Fruit fly (Drosophila melanogaster) whole organism, adult: Measurements from ENCODE around the gene CG15465.

Experiments
- CG11617 ChIP-seq: fragments of 200-800 bp; sonication (Bioruptor generic); optimal IDR thresholded peaks from 2 replicates; lab custom pipeline; 2017; ENCODE audit warnings: mild to moderate bottlenecking, missing biosample characterization, missing genetic modification reagents, missing genetic modification characterization
- CG12768 ChIP-seq: fragments of 200-800 bp; sonication (Bioruptor generic); optimal IDR thresholded peaks from 2 replicates; lab custom pipeline; 2017; ENCODE audit warnings: missing biosample characterization, missing genetic modification characterization, mild to moderate bottlenecking, moderate library complexity, missing genetic modification reagents
- CG14711 ChIP-seq: fragments of 200-800 bp; sonication (Bioruptor generic); optimal IDR thresholded peaks from 2 replicates; lab custom pipeline; 2018; ENCODE audit warnings: missing biosample characterization, mild to moderate bottlenecking, missing genetic modification characterization, moderate library complexity
- CG1620 ChIP-seq: fragments of 200-800 bp; sonication (Bioruptor generic); optimal IDR thresholded peaks from 2 replicates; lab custom pipeline; 2016; ENCODE audit warnings: missing biosample characterization, missing genetic modification characterization
- CG33017 ChIP-seq: fragments of 200-800 bp; sonication (Bioruptor generic); optimal IDR thresholded peaks from 2 replicates; lab custom pipeline; 2018; ENCODE audit warnings: missing biosample characterization, mild to moderate bottlenecking, missing genetic modification characterization, moderate library complexity
- CG5204 ChIP-seq: fragments of 200-800 bp; sonication (Bioruptor generic); optimal IDR thresholded peaks from 2 replicates; lab custom pipeline; 2016; ENCODE audit warnings: missing biosample characterization, missing genetic modification characterization
- CG7045 ChIP-seq: fragments of 200-800 bp; sonication (Bioruptor generic); optimal IDR thresholded peaks from 2 replicates; lab custom pipeline; 2017; ENCODE audit warnings: missing biosample characterization, mild to moderate bottlenecking, missing genetic modification characterization
- CG7101 ChIP-seq: fragments of 200-800 bp; sonication (Bioruptor generic); optimal IDR thresholded peaks from 2 replicates; lab custom pipeline; 2018; ENCODE audit warnings: missing biosample characterization, mild to moderate bottlenecking, missing genetic modification characterization, moderate library complexity
- Clk ChIP-seq: fragments of 200-800 bp; sonication (Bioruptor generic); optimal IDR thresholded peaks from 2 replicates; lab custom pipeline; 2017; ENCODE audit warnings: missing biosample characterization, missing genetic modification characterization
- Crg-1 ChIP-seq: fragments of 200-800 bp; sonication (Bioruptor generic); optimal IDR thresholded peaks from 2 replicates; lab custom pipeline; 2016; ENCODE audit warnings: missing biosample characterization, missing genetic modification characterization
- Hr96 ChIP-seq: fragments of 200-800 bp; sonication (Bioruptor generic); optimal IDR thresholded peaks from 2 replicates; lab custom pipeline; 2016; ENCODE audit warnings: missing biosample characterization, missing genetic modification characterization
- Mnt ChIP-seq: fragments of 200-800 bp; sonication (Bioruptor generic); optimal IDR thresholded peaks from 2 replicates; lab custom pipeline; 2016; ENCODE audit warnings: missing biosample characterization, mild to moderate bottlenecking, missing genetic modification characterization
- bab1 ChIP-seq: fragments of 200-800 bp; sonication (Bioruptor generic); optimal IDR thresholded peaks from 3 replicates; lab custom pipeline; 2019; ENCODE audit warnings: missing biosample characterization, mild to moderate bottlenecking, missing genetic modification characterization, moderate library complexity
- cic ChIP-seq: fragments of 200-800 bp; sonication (Bioruptor generic); optimal IDR thresholded peaks from 2 replicates; lab custom pipeline; 2017; ENCODE audit warnings: missing biosample characterization, mild to moderate bottlenecking, missing genetic modification characterization, moderate library complexity
- cnc ChIP-seq, 2 experiments: fragments of >200 bp; optimal IDR thresholded peaks; 2 replicates each; lab custom pipeline; 2017
- kay ChIP-seq: fragments of 200-800 bp; sonication (Bioruptor generic); peaks from one replicate; lab custom pipeline; 2016; ENCODE audit warnings: missing biosample characterization, missing genetic modification characterization, borderline replicate concordance
- ovo ChIP-seq: fragments of 200-800 bp; sonication (Bioruptor generic); optimal IDR thresholded peaks from 2 replicates; lab custom pipeline; 2016; ENCODE audit warnings: missing biosample characterization, missing genetic modification characterization
- pad ChIP-seq: fragments of 200-800 bp; sonication (Bioruptor generic); optimal IDR thresholded peaks from 3 replicates; lab custom pipeline; 2017; ENCODE audit warnings: missing biosample characterization, missing genetic modification characterization, mild to moderate bottlenecking, moderate library complexity, missing genetic modification reagents
- tj ChIP-seq: fragments of 200-800 bp; sonication (Bioruptor generic); optimal IDR thresholded peaks from 3 replicates; lab custom pipeline; 2017; ENCODE audit warnings: missing biosample characterization, mild to moderate bottlenecking, missing genetic modification characterization, moderate library complexity
- toe ChIP-seq: fragments of 200-800 bp; sonication (Bioruptor generic); optimal IDR thresholded peaks from 2 replicates; lab custom pipeline; 2016; ENCODE audit warnings: missing biosample characterization, missing genetic modification characterization

The CG15465 gene

dm6 chrX:5189312-5189711 is 103.8 kb downstream of the CG15465 start:
- TF ChIP-seq Mnt (GFP tag; lab: Kevin White, UChicago) (no peak), Clk (GFP tag; lab: Kevin White, UChicago) (no peak), CG5204 (GFP tag; lab: Kevin White, UChicago) (no peak), CG14711 (tag; lab: Kevin White, UChicago) (no peak), cnc (optimal IDR thresholded peaks at IDR 0.05; lab: Kevin White, UChicago) (no peak), cic (GFP tag; lab: Kevin White, UChicago) (no peak), CG11617 (GFP tag; lab: Kevin White, UChicago) (no peak), Crg-1 (GFP tag; lab: Kevin White, UChicago) (no peak)

- TF ChIP-seq toe (GFP tag; lab: Kevin White, UChicago) = no peak
- no peak for TF ChIP-seq Crg-1 (GFP tag; lab: Kevin White, UChicago)
- TF ChIP-seq CG14711 (tag; lab: Kevin White, UChicago) = no peak
- no peak for TF ChIP-seq CG11617 (GFP tag; lab: Kevin White, UChicago)
- no peak for TF ChIP-seq cic (GFP tag; lab: Kevin White, UChicago)
- TF ChIP-seq CG5204 (GFP tag; lab: Kevin White, UChicago) = no peak
- TF ChIP-seq CG1620 = no peak
- no peak for TF ChIP-seq Hr96 (GFP tag; lab: Kevin White, UChicago)
- TF ChIP-seq tj = no peak
- no peak for TF ChIP-seq CG7045 (GFP tag; lab: Kevin White, UChicago)
- no peak for TF ChIP-seq ovo (GFP tag; lab: Kevin White, UChicago)
These were observed 118.1 kb downstream of the CG15465 start for dm6 chrX:5203674-5204073.

- no peak for TF ChIP-seq toe (GFP tag; lab: Kevin White, UChicago)
- TF ChIP-seq kay = no peak
- no peak for TF ChIP-seq CG14711 (tag; lab: Kevin White, UChicago)
- TF ChIP-seq Mnt (GFP tag; lab: Kevin White, UChicago) = no peak
- TF ChIP-seq tj = no peak
- TF ChIP-seq CG5204 (GFP tag; lab: Kevin White, UChicago) = no peak
- TF ChIP-seq Hr96 (GFP tag; lab: Kevin White, UChicago) = no peak
- no peak for TF ChIP-seq bab1
- no peak for TF ChIP-seq pad (GFP tag; lab: Kevin White, UChicago)
- TF ChIP-seq CG33017 = no peak
- no peak for TF ChIP-seq Crg-1 (GFP tag; lab: Kevin White, UChicago)
- TF ChIP-seq cnc (optimal IDR thresholded peaks at IDR 0.05; lab: Kevin White, UChicago) = no peak
- no peak for TF ChIP-seq CG7045 (GFP tag; lab: Kevin White, UChicago)
- TF ChIP-seq ovo (GFP tag; lab: Kevin White, UChicago) = no peak
These were observed 120.6 kb downstream of the CG15465 start for dm6 chrX:5206152-5206551.

dm6 chrX:5285835-5286234 is 200.3 kb downstream of the CG15465 start:
- TF ChIP-seq CG14711 (tag; lab: Kevin White, UChicago) = no peak
- no peak for TF ChIP-seq CG1620
- TF ChIP-seq kay = no peak
- TF ChIP-seq ovo (GFP tag; lab: Kevin White, UChicago) = no peak
- no peak for TF ChIP-seq cnc (optimal IDR thresholded peaks at IDR 0.05; lab: Kevin White, UChicago)
- TF ChIP-seq toe (GFP tag; lab: Kevin White, UChicago) = no peak

dm6 chrX:5286513-5286912 is 201.0 kb downstream of the CG15465 start:
- TF ChIP-seq kay = no peak
- no peak for TF ChIP-seq CG33017
- no peak for TF ChIP-seq CG5204 (GFP tag; lab: Kevin White, UChicago)
- TF ChIP-seq Mnt (GFP tag; lab: Kevin White, UChicago) = no peak
- no peak for TF ChIP-seq CG14711 (tag; lab: Kevin White, UChicago)
- TF ChIP-seq CG11617 (GFP tag; lab: Kevin White, UChicago) = no peak
- TF ChIP-seq tj = no peak
- TF ChIP-seq pad (GFP tag; lab: Kevin White, UChicago) = no peak
- no peak for TF ChIP-seq CG12768 (GFP tag; lab: Kevin White, UChicago)
- TF ChIP-seq CG7045 (GFP tag; lab: Kevin White, UChicago) = no peak
- no peak for TF ChIP-seq CG7101 (tag; lab: Kevin White, UChicago)

- TF ChIP-seq Crg-1 (GFP tag; lab: Kevin White, UChicago) = no peak
- peak; percentile 8 for TF ChIP-seq bab1
These were observed 204.1 kb downstream of the CG15465 start for dm6 chrX:5289692-5290091.

dm6 chrX:5293141-5293540 is 207.6 kb downstream of the CG15465 start:
- TF ChIP-seq toe (GFP tag; lab: Kevin White, UChicago) (no peak), CG12768 (GFP tag; lab: Kevin White, UChicago) (no peak), cic (GFP tag; lab: Kevin White, UChicago) (no peak), CG5204 (GFP tag; lab: Kevin White, UChicago) (no peak), Hr96 (GFP tag; lab: Kevin White, UChicago) (no peak), CG7045 (GFP tag; lab: Kevin White, UChicago) (no peak), CG11617 (GFP tag; lab: Kevin White, UChicago) (no peak)
